Worm (Caenorhabditis elegans): Measurements from ENCODE around the gene sym-2.

- TF ChIP-seq him-1 (tag; optimal IDR thresholded peaks at IDR 0.05) = no peak
- TF ChIP-seq W03F9.2 (tag; optimal IDR thresholded peaks at IDR 0.05) = no peak
These were observed 50.5 kb downstream of the sym-2 start, which contains the start of gene C16D2.3 for ce11 chrII:9137803-9138202.
